Fruit fly (Drosophila melanogaster) whole organism, embryonic: ENCODE data around the gene sisA.

ENCODE experiments used
- Ada2b ChIP-seq: fragments of 200-800 bp; sonication (Bioruptor generic); IDR thresholded peaks from 2 replicates; pipeline ENCODE4 v1.3.6; 2022; ENCODE audit warnings: missing biosample characterization, missing genetic modification characterization
- BEAF-32 ChIP-seq: fragments of 200-800 bp; sonication (Bioruptor generic); optimal IDR thresholded peaks from 3 replicates; lab custom pipeline; 2017; ENCODE audit warnings: missing biosample characterization, missing genetic modification characterization, mild to moderate bottlenecking, moderate library complexity, missing genetic modification reagents
- CG10267 ChIP-seq: fragments of 200-800 bp; sonication (Bioruptor generic); optimal IDR thresholded peaks from 2 replicates; lab custom pipeline; 2018; ENCODE audit warnings: missing biosample characterization, mild to moderate bottlenecking, missing genetic modification characterization, moderate library complexity
- CG10959 ChIP-seq: fragments of 200-800 bp; sonication (Bioruptor generic); IDR thresholded peaks from 2 replicates; pipeline ENCODE4 v1.3.6; 2022; ENCODE audit warnings: missing biosample characterization, missing genetic modification characterization
- CG11456 ChIP-seq: fragments of 200-800 bp; sonication (Bioruptor generic); IDR thresholded peaks from 3 replicates; pipeline ENCODE4 v1.3.6; 2022; ENCODE audit warnings: missing biosample characterization, missing genetic modification characterization
- CG11695 ChIP-seq: fragments of 200-800 bp; sonication (Bioruptor generic); IDR thresholded peaks from 3 replicates; pipeline ENCODE4 v1.3.6; 2022; ENCODE audit warnings: missing biosample characterization, missing genetic modification characterization
- CG11696 ChIP-seq: fragments of 200-800 bp; sonication (Bioruptor generic); IDR thresholded peaks from 2 replicates; pipeline ENCODE4 v1.3.6; 2022; ENCODE audit warnings: missing biosample characterization, missing genetic modification characterization
- CG13287 ChIP-seq: fragments of 200-800 bp; sonication (Bioruptor generic); IDR thresholded peaks from 2 replicates; pipeline ENCODE4 v1.3.6; 2022; ENCODE audit warnings: missing biosample characterization, missing genetic modification characterization; ENCODE audit not compliant: partially characterized antibody
- CG15479 ChIP-seq: fragments of 200-800 bp; sonication (Bioruptor generic); optimal IDR thresholded peaks from 3 replicates; lab custom pipeline; 2019; ENCODE audit warnings: missing biosample characterization, mild to moderate bottlenecking, missing genetic modification characterization, moderate library complexity
- CG16813 ChIP-seq: fragments of 200-800 bp; sonication (Bioruptor generic); IDR thresholded peaks from 3 replicates; pipeline ENCODE4 v1.3.6; 2022; ENCODE audit warnings: missing biosample characterization, missing genetic modification characterization; ENCODE audit not compliant: partially characterized antibody
- CG17361 ChIP-seq: fragments of 200-800 bp; sonication (Bioruptor generic); IDR thresholded peaks from 3 replicates; pipeline ENCODE4 v1.3.6; 2022; ENCODE audit warnings: missing biosample characterization, missing genetic modification characterization
- CG18599 ChIP-seq: fragments of 200-800 bp; sonication (Bioruptor generic); optimal IDR thresholded peaks from 3 replicates; lab custom pipeline; 2017; ENCODE audit warnings: missing biosample characterization, missing genetic modification characterization, mild to moderate bottlenecking, moderate library complexity, missing genetic modification reagents
- CG2116 ChIP-seq: fragments of 200-800 bp; sonication (Bioruptor generic); optimal IDR thresholded peaks from 3 replicates; lab custom pipeline; 2018; ENCODE audit warnings: missing biosample characterization, mild to moderate bottlenecking, missing genetic modification characterization
- CG2120 ChIP-seq: fragments of 200-800 bp; sonication (Bioruptor generic); optimal IDR thresholded peaks from 3 replicates; lab custom pipeline; 2016; ENCODE audit warnings: missing biosample characterization, missing genetic modification characterization
- CG31224 ChIP-seq: fragments of 200-800 bp; sonication (Bioruptor generic); IDR thresholded peaks from 2 replicates; pipeline ENCODE4 v1.3.6; 2022; ENCODE audit warnings: missing biosample characterization, missing genetic modification characterization
- CG31441 ChIP-seq: fragments of 200-800 bp; sonication (Bioruptor generic); IDR thresholded peaks from 2 replicates; pipeline ENCODE4 v1.3.6; 2022; ENCODE audit warnings: missing biosample characterization, missing genetic modification characterization
- CG34422 ChIP-seq: fragments of 200-800 bp; sonication (Bioruptor generic); IDR thresholded peaks from 3 replicates; pipeline ENCODE4 v1.3.6; 2022; ENCODE audit warnings: missing biosample characterization, missing genetic modification characterization
- CG6175 ChIP-seq: fragments of 200-800 bp; sonication (Bioruptor generic); IDR thresholded peaks from 3 replicates; pipeline ENCODE4 v1.3.6; 2022; ENCODE audit warnings: missing biosample characterization, missing genetic modification characterization
- CG7963 ChIP-seq: fragments of 200-800 bp; sonication (Bioruptor generic); IDR thresholded peaks from 3 replicates; pipeline ENCODE4 v1.3.6; 2022; ENCODE audit warnings: missing biosample characterization, missing genetic modification characterization; ENCODE audit not compliant: partially characterized antibody
- CG9727 ChIP-seq: fragments of 200-800 bp; sonication (Bioruptor generic); optimal IDR thresholded peaks from 3 replicates; lab custom pipeline; 2017; ENCODE audit warnings: missing biosample characterization, mild to moderate bottlenecking, missing genetic modification characterization
- Camta ChIP-seq: fragments of 200-800 bp; sonication (Bioruptor generic); optimal IDR thresholded peaks from 2 replicates; lab custom pipeline; 2016; ENCODE audit warnings: missing biosample characterization, missing genetic modification characterization
- Dref ChIP-seq: fragments of 200-800 bp; sonication (Bioruptor generic); IDR thresholded peaks from 2 replicates; pipeline ENCODE4 v1.3.6; 2022; ENCODE audit warnings: missing biosample characterization, missing genetic modification characterization
- E2f2 ChIP-seq: fragments of 200-800 bp; sonication (Bioruptor generic); IDR thresholded peaks from 2 replicates; pipeline ENCODE4 v1.3.6; 2022; ENCODE audit warnings: missing biosample characterization, missing genetic modification characterization
- Med ChIP-seq: fragments of 200-800 bp; sonication (Bioruptor generic); peaks from one replicate; lab custom pipeline; 2016; ENCODE audit warnings: missing biosample characterization, missing genetic modification characterization, mild to moderate bottlenecking, inconsistent platforms, moderate library complexity
- Meics ChIP-seq: fragments of 200-800 bp; sonication (Bioruptor generic); optimal IDR thresholded peaks from 2 replicates; lab custom pipeline; 2017; ENCODE audit warnings: missing biosample characterization, mild to moderate bottlenecking, missing genetic modification characterization
- NFAT ChIP-seq: fragments of 200-800 bp; sonication (Bioruptor generic); IDR thresholded peaks from 2 replicates; pipeline ENCODE4 v1.3.6; 2022; ENCODE audit warnings: missing biosample characterization, missing genetic modification characterization
- Nf-YC ChIP-seq: fragments of 200-800 bp; optimal IDR thresholded peaks from 3 replicates; lab custom pipeline; 2019; ENCODE audit warnings: missing biosample characterization, mild to moderate bottlenecking, missing genetic modification characterization, moderate library complexity
- Opbp ChIP-seq: fragments of 200-800 bp; sonication (Bioruptor generic); IDR thresholded peaks from 3 replicates; pipeline ENCODE4 v1.3.6; 2022; ENCODE audit warnings: missing biosample characterization, missing genetic modification characterization; ENCODE audit not compliant: partially characterized antibody
- Sry-β ChIP-seq: fragments of 200-800 bp; sonication (Bioruptor generic); optimal IDR thresholded peaks from 2 replicates; lab custom pipeline; 2018; ENCODE audit warnings: missing biosample characterization, mild to moderate bottlenecking, missing genetic modification characterization, moderate library complexity
- Xbp1 ChIP-seq: fragments of 200-800 bp; sonication (Bioruptor generic); optimal IDR thresholded peaks from 3 replicates; lab custom pipeline; 2016; ENCODE audit warnings: missing biosample characterization, mild to moderate bottlenecking, missing genetic modification characterization
- Xrp1 ChIP-seq: fragments of 200-800 bp; sonication (Bioruptor generic); IDR thresholded peaks from 2 replicates; pipeline ENCODE4 v1.3.6; 2022; ENCODE audit warnings: missing biosample characterization, missing genetic modification characterization
- ap ChIP-seq: fragments of 200-800 bp; sonication (Bioruptor generic); IDR thresholded peaks from 2 replicates; pipeline ENCODE4 v1.3.6; 2022; ENCODE audit warnings: missing biosample characterization, missing genetic modification characterization
- ara ChIP-seq: fragments of 200-800 bp; sonication (Bioruptor generic); IDR thresholded peaks from 2 replicates; pipeline ENCODE4 v1.3.6; 2022; ENCODE audit warnings: missing biosample characterization, missing genetic modification characterization
- ase ChIP-seq: fragments of 200-800 bp; sonication (Bioruptor generic); IDR thresholded peaks from 3 replicates; pipeline ENCODE4 v1.3.6; 2022; ENCODE audit warnings: missing biosample characterization, missing genetic modification characterization
- eyg ChIP-seq: fragments of 200-800 bp; sonication (Bioruptor generic); optimal IDR thresholded peaks from 3 replicates; lab custom pipeline; 2016; ENCODE audit warnings: missing biosample characterization, missing genetic modification characterization
- fd64A ChIP-seq: fragments of 200-800 bp; sonication (Bioruptor generic); optimal IDR thresholded peaks from 3 replicates; lab custom pipeline; 2018; ENCODE audit warnings: missing biosample characterization, mild to moderate bottlenecking, missing genetic modification characterization
- grau ChIP-seq: fragments of 200-800 bp; optimal IDR thresholded peaks from 3 replicates; lab custom pipeline; 2019; ENCODE audit warnings: missing biosample characterization, mild to moderate bottlenecking, missing genetic modification characterization, moderate library complexity
- inv ChIP-seq: fragments of 200-800 bp; sonication (Bioruptor generic); IDR thresholded peaks from 2 replicates; pipeline ENCODE4 v1.3.6; 2022; ENCODE audit warnings: missing biosample characterization, missing genetic modification characterization; ENCODE audit not compliant: partially characterized antibody
- knrl ChIP-seq: fragments of 200-800 bp; sonication (Bioruptor generic); IDR thresholded peaks from 3 replicates; pipeline ENCODE4 v1.3.6; 2022; ENCODE audit warnings: missing biosample characterization, missing genetic modification characterization; ENCODE audit not compliant: partially characterized antibody
- maf-S ChIP-seq: fragments of 200-800 bp; sonication (Bioruptor generic); optimal IDR thresholded peaks from 2 replicates; lab custom pipeline; 2016; ENCODE audit warnings: missing biosample characterization, missing genetic modification characterization
- nmo ChIP-seq: fragments of 200-800 bp; sonication (Bioruptor generic); optimal IDR thresholded peaks from 2 replicates; lab custom pipeline; 2018; ENCODE audit warnings: missing biosample characterization, mild to moderate bottlenecking, missing genetic modification characterization, moderate library complexity
- phol ChIP-seq: fragments of 200-800 bp; sonication (Bioruptor generic); optimal IDR thresholded peaks from 3 replicates; lab custom pipeline; 2018; ENCODE audit warnings: missing biosample characterization, mild to moderate bottlenecking, missing genetic modification characterization, moderate library complexity
- pum ChIP-seq: fragments of 200-800 bp; sonication (Bioruptor generic); optimal IDR thresholded peaks from 2 replicates; lab custom pipeline; 2016; ENCODE audit warnings: missing biosample characterization, missing genetic modification characterization
- pzg ChIP-seq: fragments of 200-800 bp; sonication (Bioruptor generic); optimal IDR thresholded peaks from 3 replicates; lab custom pipeline; 2018; ENCODE audit warnings: missing biosample characterization, mild to moderate bottlenecking, missing genetic modification characterization, moderate library complexity
- sens ChIP-seq: fragments of 200-800 bp; sonication (Bioruptor generic); peaks from one replicate; lab custom pipeline; 2016; ENCODE audit warnings: missing biosample characterization, missing genetic modification characterization
- slbo ChIP-seq: fragments of 200-800 bp; sonication (Bioruptor generic); IDR thresholded peaks from 2 replicates; pipeline ENCODE4 v1.3.6; 2022; ENCODE audit warnings: missing biosample characterization, missing genetic modification characterization
- stwl ChIP-seq: fragments of 200-800 bp; sonication (Bioruptor generic); optimal IDR thresholded peaks from 3 replicates; lab custom pipeline; 2018; ENCODE audit warnings: missing biosample characterization, mild to moderate bottlenecking, missing genetic modification characterization, moderate library complexity
- tgo ChIP-seq: fragments of 200-800 bp; sonication (Bioruptor generic); IDR thresholded peaks from 3 replicates; pipeline ENCODE4 v1.3.6; 2022; ENCODE audit warnings: missing biosample characterization, missing genetic modification characterization
- unc-4 ChIP-seq: fragments of 200-800 bp; sonication (Bioruptor generic); IDR thresholded peaks from 2 replicates; pipeline ENCODE4 v1.3.6; 2022; ENCODE audit warnings: missing biosample characterization, missing genetic modification characterization; ENCODE audit not compliant: partially characterized antibody
- zfh1 ChIP-seq: fragments of 200-800 bp; sonication (Bioruptor generic); IDR thresholded peaks from 3 replicates; pipeline ENCODE4 v1.3.6; 2022; ENCODE audit warnings: missing biosample characterization, missing genetic modification characterization

sisA gene

dm6 chrX:11370792-11371191 is 48.6 kb upstream of the sisA start (continued):
- TF ChIP-seq Camta (GFP tag; lab: Kevin White, UChicago), result no peak
- TF ChIP-seq Ada2b (GFP tag; lab: Robert Waterston, UW), result peak; percentile 44; the same call in 1 of the 2 replicates
- peak; percentile 74 for TF ChIP-seq grau
- peak; percentile 60 for TF ChIP-seq slbo (GFP tag; lab: Robert Waterston, UW)
- TF ChIP-seq CG11696 (GFP tag; lab: Robert Waterston, UW), result no peak
- 0 out of 2 replicates have a peak, but pooled peaks have one; percentile 10 for TF ChIP-seq CG31441
- TF ChIP-seq nmo (GFP tag; lab: Kevin White, UChicago), result peak; percentile 28
- 0 out of 2 replicates have a peak, but pooled peaks have one; percentile 21 for TF ChIP-seq CG10959
- peak; percentile 52; the same call in 2 of the 3 replicates for TF ChIP-seq CG11695 (GFP tag; lab: Robert Waterston, UW)
- no peak for TF ChIP-seq phol
- TF ChIP-seq Xbp1 (GFP tag; lab: Kevin White, UChicago), result peak; percentile 6
- peak; percentile 31; the same call in 1 of the 2 replicates for TF ChIP-seq CG31224
- TF ChIP-seq zfh1 (GFP tag; lab: Robert Waterston, UW), result 0 out of 3 replicates have a peak, but pooled peaks have one; percentile 48
- TF ChIP-seq eyg (GFP tag; lab: Kevin White, UChicago), result no peak
- TF ChIP-seq CG11456 (GFP tag; lab: Robert Waterston, UW), result 0 out of 3 replicates have a peak, but pooled peaks have one; percentile 47
- peak; percentile 27 for TF ChIP-seq CG2120 (GFP tag; lab: Kevin White, UChicago)
- peak; percentile 15 for TF ChIP-seq CG18599 (GFP tag; lab: Kevin White, UChicago)
- TF ChIP-seq maf-S (GFP tag; lab: Kevin White, UChicago), result no peak
- TF ChIP-seq pum (GFP tag; lab: Kevin White, UChicago), result no peak
- TF ChIP-seq ap (GFP tag; lab: Robert Waterston, UW), result 0 out of 2 replicates have a peak, but pooled peaks have one; percentile 15
- TF ChIP-seq Sry-β (GFP tag; lab: Kevin White, UChicago), result no peak
- peak; percentile 9; the same call in 1 of the 2 replicates for TF ChIP-seq E2f2
- TF ChIP-seq CG6175 (GFP tag; lab: Robert Waterston, UW), result 0 out of 3 replicates have a peak, but pooled peaks have one; percentile 28
- no peak for TF ChIP-seq fd64A (GFP tag; lab: Kevin White, UChicago)
- peak; percentile 40; the same call in 1 of the 3 replicates for TF ChIP-seq CG34422 (GFP tag; lab: Robert Waterston, UW)
- TF ChIP-seq CG9727, result peak; percentile 38
- peak; percentile 52 for TF ChIP-seq Xrp1 (GFP tag; lab: Robert Waterston, UW)
- TF ChIP-seq, all 482 proteins: peak for 80

dm6 chrX:11369374-11369773 is 47.2 kb upstream of the sisA start, which contains the start of gene dlg1:
dlg1 (plus strand) TSS chrX:11369665.
- TF ChIP-seq Med (GFP tag; lab: Kevin White, UChicago), result peak; percentile 77
- no peak for TF ChIP-seq Meics (GFP tag; lab: Kevin White, UChicago)
- TF ChIP-seq CG2116 (GFP tag; lab: Kevin White, UChicago), result peak; percentile 31
- peak; percentile 56 for TF ChIP-seq Dref (GFP tag; lab: Robert Waterston, UW)
- TF ChIP-seq knrl, result peak; percentile 72
- peak; percentile 55 for TF ChIP-seq pzg (GFP tag; lab: Kevin White, UChicago)
- TF ChIP-seq CG7963, result 0 out of 3 replicates have a peak, but pooled peaks have one; percentile 6
- TF ChIP-seq Nf-YC, result peak; percentile 57
- TF ChIP-seq NFAT, result no peak
- TF ChIP-seq sens, result peak; percentile 55
- TF ChIP-seq ase, result no peak
- peak; percentile 8 for TF ChIP-seq CG10267 (tag; lab: Kevin White, UChicago)
- no peak for TF ChIP-seq tgo (GFP tag; lab: Robert Waterston, UW)
- peak; percentile 67 for TF ChIP-seq CG16813 (GFP tag; lab: Robert Waterston, UW)
- peak; percentile 83 for TF ChIP-seq E2f2
- peak; percentile 63 for TF ChIP-seq stwl
- no peak for TF ChIP-seq CG15479
- TF ChIP-seq unc-4 (GFP tag; lab: Robert Waterston, UW), result peak; percentile 70
- TF ChIP-seq ara, result no peak
- TF ChIP-seq CG17361, result no peak
- TF ChIP-seq BEAF-32 (GFP tag; lab: Kevin White, UChicago), result peak; percentile 69
- TF ChIP-seq Opbp (GFP tag; lab: Robert Waterston, UW), result peak; percentile 54; the same call in 1 of the 3 replicates
- TF ChIP-seq CG13287 (GFP tag; lab: Robert Waterston, UW), result peak; percentile 78
- peak; percentile 58 for TF ChIP-seq inv (GFP tag; lab: Robert Waterston, UW)
